Worm (Caenorhabditis elegans) whole organism, late embryonic: ENCODE results near the gene F57G8.7.

Experiments
- C08G9.2 ChIP-seq: sonication (generic microtip); optimal IDR thresholded peaks from 2 replicates; lab custom pipeline; 2016; ENCODE audit warnings: mild to moderate bottlenecking, missing genetic modification characterization, moderate library complexity, missing compliant biosample characterization
- C38D4.7 ChIP-seq: fragments of 200-800 bp; sonication (Bioruptor generic); optimal IDR thresholded peaks from 2 replicates; lab custom pipeline; 2018; ENCODE audit warnings: mild to moderate bottlenecking, missing genetic modification characterization, moderate library complexity, missing compliant biosample characterization
- K02D7.2 ChIP-seq: sonication (generic microtip); optimal IDR thresholded peaks from 2 replicates; lab custom pipeline; 2017; ENCODE audit warnings: mild to moderate bottlenecking, missing genetic modification characterization, missing compliant biosample characterization
- K09A11.1 ChIP-seq: sonication (generic microtip); optimal IDR thresholded peaks from 2 replicates; lab custom pipeline; 2017; ENCODE audit warnings: antibody characterized with exemption, mild to moderate bottlenecking, missing genetic modification characterization, missing compliant biosample characterization; ENCODE audit not compliant: insufficient read depth
- T23F11.4 ChIP-seq: fragments of 200-800 bp; sonication (Bioruptor generic); optimal IDR thresholded peaks from 2 replicates; lab custom pipeline; 2018; ENCODE audit warnings: mild to moderate bottlenecking, missing genetic modification characterization, missing compliant biosample characterization
- Y22D7AL.16 ChIP-seq: sonication (generic microtip); optimal IDR thresholded peaks from 2 replicates; lab custom pipeline; 2016; ENCODE audit warnings: missing genetic modification characterization, missing compliant biosample characterization
- ahr-1 ChIP-seq: sonication (generic microtip); optimal IDR thresholded peaks from 2 replicates; lab custom pipeline; 2016; ENCODE audit warnings: missing genetic modification characterization, missing compliant biosample characterization
- ama-1 ChIP-seq: fragments of 150-350 bp; optimal IDR thresholded peaks from 2 replicates; lab custom pipeline; 2014
- ceh-14 ChIP-seq: sonication (generic microtip); optimal IDR thresholded peaks from 2 replicates; lab custom pipeline; 2016; ENCODE audit warnings: missing genotype, missing genetic modification characterization, missing compliant biosample characterization
- ceh-18 ChIP-seq: sonication (generic microtip); optimal IDR thresholded peaks from 2 replicates; lab custom pipeline; 2016; ENCODE audit warnings: missing genetic modification characterization, missing compliant biosample characterization
- ceh-19 ChIP-seq: fragments of 200-800 bp; sonication (Bioruptor generic); optimal IDR thresholded peaks from 2 replicates; lab custom pipeline; 2018; ENCODE audit warnings: mild to moderate bottlenecking, missing genetic modification characterization, missing compliant biosample characterization
- ceh-2 ChIP-seq: sonication (generic microtip); optimal IDR thresholded peaks from 2 replicates; lab custom pipeline; 2016; ENCODE audit warnings: missing genotype, missing genetic modification characterization, missing compliant biosample characterization
- ceh-22 ChIP-seq: sonication (generic microtip); optimal IDR thresholded peaks from 2 replicates; lab custom pipeline; 2017; ENCODE audit warnings: missing biosample characterization, missing genetic modification characterization
- ceh-30 ChIP-seq: fragments of 150-350 bp; optimal IDR thresholded peaks from 2 replicates; lab custom pipeline; 2014; ENCODE audit warnings: missing biosample characterization, missing genetic modification characterization
- ceh-31 ChIP-seq: sonication (generic microtip); optimal IDR thresholded peaks from 2 replicates; lab custom pipeline; 2016; ENCODE audit warnings: missing genetic modification characterization, missing compliant biosample characterization
- ceh-34 ChIP-seq: sonication (generic microtip); optimal IDR thresholded peaks from 2 replicates; lab custom pipeline; 2016; ENCODE audit warnings: mild to moderate bottlenecking, missing genetic modification characterization, missing compliant biosample characterization
- ceh-48 ChIP-seq: sonication (generic microtip); optimal IDR thresholded peaks from 2 replicates; lab custom pipeline; 2016; ENCODE audit warnings: missing genetic modification characterization, inconsistent platforms, missing compliant biosample characterization
- ceh-6 ChIP-seq: fragments of 200-800 bp; sonication (Bioruptor generic); optimal IDR thresholded peaks from 2 replicates; lab custom pipeline; 2018; ENCODE audit warnings: mild to moderate bottlenecking, missing genetic modification characterization, missing compliant biosample characterization
- ceh-9 ChIP-seq: sonication (generic microtip); optimal IDR thresholded peaks from 2 replicates; lab custom pipeline; 2016; ENCODE audit warnings: mild to moderate bottlenecking, missing genetic modification characterization, inconsistent platforms, missing compliant biosample characterization
- che-1 ChIP-seq: sonication (generic microtip); optimal IDR thresholded peaks from 2 replicates; lab custom pipeline; 2016; ENCODE audit warnings: mild to moderate bottlenecking, missing genetic modification characterization, missing compliant biosample characterization
- dmd-4 ChIP-seq: sonication (generic microtip); optimal IDR thresholded peaks from 2 replicates; lab custom pipeline; 2016; ENCODE audit warnings: borderline replicate concordance, missing genetic modification characterization, missing compliant biosample characterization
- dve-1 ChIP-seq: sonication (generic microtip); optimal IDR thresholded peaks from 2 replicates; lab custom pipeline; 2017; ENCODE audit warnings: antibody characterized with exemption, mild to moderate bottlenecking, missing genetic modification characterization, missing compliant biosample characterization
- elt-4 ChIP-seq: sonication (generic microtip); optimal IDR thresholded peaks from 2 replicates; lab custom pipeline; 2016; ENCODE audit warnings: missing genetic modification characterization, missing compliant biosample characterization
- ets-4 ChIP-seq: sonication (generic microtip); optimal IDR thresholded peaks from 2 replicates; lab custom pipeline; 2016; ENCODE audit warnings: missing genetic modification characterization, missing compliant biosample characterization
- fax-1 ChIP-seq: sonication (generic microtip); optimal IDR thresholded peaks from 2 replicates; lab custom pipeline; 2016; ENCODE audit warnings: missing genotype, missing genetic modification characterization, missing compliant biosample characterization
- fkh-6 ChIP-seq: sonication (generic microtip); optimal IDR thresholded peaks from 2 replicates; lab custom pipeline; 2016; ENCODE audit warnings: missing genetic modification characterization, missing compliant biosample characterization
- gmeb-2 ChIP-seq: sonication (generic microtip); optimal IDR thresholded peaks from 2 replicates; lab custom pipeline; 2016; ENCODE audit warnings: missing genetic modification characterization, inconsistent platforms, missing compliant biosample characterization
- hlh-13 ChIP-seq: fragments of 200-800 bp; sonication (Bioruptor generic); optimal IDR thresholded peaks from 2 replicates; lab custom pipeline; 2018; ENCODE audit warnings: mild to moderate bottlenecking, missing genetic modification characterization, missing compliant biosample characterization
- hlh-15 ChIP-seq: sonication (generic microtip); optimal IDR thresholded peaks from 2 replicates; lab custom pipeline; 2016; ENCODE audit warnings: missing genetic modification characterization, missing compliant biosample characterization
- hlh-6 ChIP-seq: sonication (generic microtip); optimal IDR thresholded peaks from 2 replicates; lab custom pipeline; 2016; ENCODE audit warnings: missing genotype, missing genetic modification characterization, missing compliant biosample characterization
- hlh-8 ChIP-seq: sonication (generic microtip); optimal IDR thresholded peaks from 2 replicates; lab custom pipeline; 2016; ENCODE audit warnings: missing genotype, missing genetic modification characterization, missing compliant biosample characterization
- lim-6 ChIP-seq: sonication (generic microtip); optimal IDR thresholded peaks from 2 replicates; lab custom pipeline; 2016; ENCODE audit warnings: missing genetic modification characterization, missing compliant biosample characterization
- madf-2 ChIP-seq: sonication (generic microtip); optimal IDR thresholded peaks from 2 replicates; lab custom pipeline; 2017; ENCODE audit warnings: missing genetic modification characterization, missing compliant biosample characterization
- mec-3 ChIP-seq: sonication (generic microtip); optimal IDR thresholded peaks from 2 replicates; lab custom pipeline; 2016; ENCODE audit warnings: borderline replicate concordance, missing genetic modification characterization, missing compliant biosample characterization
- nfya-1 ChIP-seq: sonication (generic microtip); optimal IDR thresholded peaks from 2 replicates; lab custom pipeline; 2017; ENCODE audit warnings: missing genetic modification characterization, mild to moderate bottlenecking, missing compliant biosample characterization, antibody characterized with exemption, moderate library complexity
- nhr-11 ChIP-seq: fragments of 150-350 bp; optimal IDR thresholded peaks from 2 replicates; lab custom pipeline; 2014; ENCODE audit warnings: missing biosample characterization, missing genetic modification characterization
- nhr-232 ChIP-seq: sonication (generic microtip); optimal IDR thresholded peaks from 2 replicates; lab custom pipeline; 2016; ENCODE audit warnings: missing genetic modification characterization, missing compliant biosample characterization
- npax-4 ChIP-seq: sonication (generic microtip); optimal IDR thresholded peaks from 2 replicates; lab custom pipeline; 2016; ENCODE audit warnings: missing genetic modification characterization, missing compliant biosample characterization
- odd-2 ChIP-seq: sonication (generic microtip); optimal IDR thresholded peaks from 2 replicates; lab custom pipeline; 2017; ENCODE audit warnings: antibody characterized with exemption, mild to moderate bottlenecking, missing genetic modification characterization, missing compliant biosample characterization
- pag-3 ChIP-seq: sonication (generic microtip); optimal IDR thresholded peaks from 2 replicates; lab custom pipeline; 2016; ENCODE audit warnings: missing compliant biosample characterization, missing genetic modification characterization, borderline replicate concordance
- pha-2 ChIP-seq: sonication (generic microtip); optimal IDR thresholded peaks from 2 replicates; lab custom pipeline; 2017; ENCODE audit warnings: mild to moderate bottlenecking, missing genetic modification characterization, missing compliant biosample characterization
- pha-4 ChIP-seq: fragments of 150-350 bp; optimal IDR thresholded peaks from 2 replicates; lab custom pipeline; 2018; ENCODE audit warnings: missing biosample characterization, missing genetic modification reagents, missing genetic modification characterization
- pqm-1 ChIP-seq: sonication (generic microtip); optimal IDR thresholded peaks from 2 replicates; lab custom pipeline; 2016; ENCODE audit warnings: missing genetic modification characterization, missing compliant biosample characterization
- pros-1 ChIP-seq: fragments of 150-350 bp; optimal IDR thresholded peaks from 2 replicates; lab custom pipeline; 2014; ENCODE audit warnings: missing biosample characterization, missing genetic modification reagents, missing genetic modification characterization
- ref-2 ChIP-seq: sonication (generic microtip); optimal IDR thresholded peaks from 2 replicates; lab custom pipeline; 2016; ENCODE audit warnings: missing genetic modification characterization, missing compliant biosample characterization
- rnt-1 ChIP-seq: sonication (generic microtip); optimal IDR thresholded peaks from 2 replicates; lab custom pipeline; 2016; ENCODE audit warnings: missing genetic modification characterization, missing compliant biosample characterization
- sox-2 ChIP-seq: fragments of 200-800 bp; sonication (Bioruptor generic); IDR thresholded peaks from 2 replicates; pipeline ENCODE4 v1.3.6; 2022; ENCODE audit warnings: missing genetic modification reagents, missing genetic modification characterization, missing compliant biosample characterization
- sox-4 ChIP-seq: sonication (generic microtip); optimal IDR thresholded peaks from 2 replicates; lab custom pipeline; 2017; ENCODE audit warnings: mild to moderate bottlenecking, missing genetic modification characterization, inconsistent platforms, missing compliant biosample characterization
- syd-9 ChIP-seq: sonication (generic microtip); optimal IDR thresholded peaks from 2 replicates; lab custom pipeline; 2016; ENCODE audit warnings: mild to moderate bottlenecking, missing genetic modification characterization, moderate library complexity, missing compliant biosample characterization
- tbx-2 ChIP-seq: sonication (generic microtip); optimal IDR thresholded peaks from 2 replicates; lab custom pipeline; 2016; ENCODE audit warnings: missing genetic modification characterization, missing compliant biosample characterization
- unc-42 ChIP-seq: sonication (generic microtip); optimal IDR thresholded peaks from 2 replicates; lab custom pipeline; 2016; ENCODE audit warnings: missing genotype, missing genetic modification characterization, missing compliant biosample characterization
- unc-55 ChIP-seq: sonication (generic microtip); optimal IDR thresholded peaks from 2 replicates; lab custom pipeline; 2017; ENCODE audit warnings: missing biosample characterization, missing genetic modification reagents, missing genetic modification characterization
- unc-86 ChIP-seq: sonication (generic microtip); optimal IDR thresholded peaks from 2 replicates; lab custom pipeline; 2016; ENCODE audit warnings: missing genetic modification characterization, missing compliant biosample characterization
- zip-5 ChIP-seq: sonication (generic microtip); optimal IDR thresholded peaks from 2 replicates; lab custom pipeline; 2016; ENCODE audit warnings: missing genetic modification characterization, missing compliant biosample characterization

The F57G8.7 gene

DNA sequence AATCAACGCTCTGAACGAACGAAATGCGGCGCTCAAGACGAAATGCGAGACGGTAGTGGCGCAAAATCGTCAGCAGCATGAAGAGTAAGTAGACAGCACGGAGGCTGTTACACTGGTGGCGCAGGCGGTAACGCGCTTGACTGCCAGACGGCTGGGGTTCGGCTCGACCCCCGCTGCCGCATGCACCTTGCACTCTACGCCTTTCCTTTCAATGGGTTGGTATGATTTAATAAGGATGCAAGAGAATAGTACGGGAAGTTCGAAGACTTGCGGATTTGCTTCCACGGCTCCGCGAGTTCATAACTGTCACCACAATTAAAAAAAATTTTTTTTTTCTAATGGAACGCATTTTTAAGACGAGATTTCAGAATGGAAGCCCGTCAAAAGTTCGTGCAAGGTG is 41.1 kb downstream of the F57G8.7 start:
- TF ChIP-seq K09A11.1 (tag; lab: Kevin White, UChicago) (no peak), pqm-1 (tag; lab: Kevin White, UChicago) (peak; percentile 45), dve-1 (tag; lab: Kevin White, UChicago) (peak; percentile 48), ceh-2 (tag; lab: Kevin White, UChicago) (peak; percentile 26), ceh-9 (tag; lab: Kevin White, UChicago) (peak; percentile 12), pag-3 (tag; lab: Kevin White, UChicago) (peak; percentile 21), hlh-6 (tag; lab: Kevin White, UChicago) (peak; percentile 73), elt-4 (tag; lab: Kevin White, UChicago) (peak; percentile 81), nfya-1 (tag; lab: Kevin White, UChicago) (peak; percentile 25), nhr-11 (tag; lab: Kevin White, UChicago) (no peak), C08G9.2 (tag; lab: Kevin White, UChicago) (peak; percentile 58), odd-2 (tag; lab: Kevin White, UChicago) (no peak), fax-1 (tag; lab: Kevin White, UChicago) (peak; percentile 60), ceh-18 (tag; lab: Kevin White, UChicago) (peak; percentile 71), ahr-1 (tag; lab: Kevin White, UChicago) (no peak), pros-1 (tag; lab: Kevin White, UChicago) (peak; percentile 72), tbx-2 (tag; lab: Kevin White, UChicago) (peak; percentile 71), ceh-22 (tag; lab: Kevin White, UChicago) (no peak), unc-55 (no peak), ceh-48 (tag; lab: Kevin White, UChicago) (no peak), fkh-6 (tag; lab: Kevin White, UChicago) (peak; percentile 48), sox-2 (GFP tag; lab: Robert Waterston, UW) (peak; percentile 6; the same call in 1 of the 2 replicates), ceh-19 (peak; percentile 73), hlh-8 (tag; lab: Kevin White, UChicago) (peak; percentile 44), hlh-15 (tag; lab: Kevin White, UChicago) (peak; percentile 34), C38D4.7 (GFP tag; lab: Kevin White, UChicago) (peak; percentile 34), ceh-14 (tag; lab: Kevin White, UChicago) (peak; percentile 29), ama-1 (lab: Kevin White, UChicago) (no peak), unc-86 (tag; lab: Kevin White, UChicago) (peak; percentile 45), ref-2 (peak; percentile 46), dmd-4 (tag; lab: Kevin White, UChicago) (no peak), ceh-30 (no peak), hlh-13 (GFP tag; lab: Kevin White, UChicago) (peak; percentile 11), T23F11.4 (no peak), unc-42 (tag; lab: Kevin White, UChicago) (peak; percentile 41), Y22D7AL.16 (peak; percentile 52), ceh-6 (GFP tag; lab: Kevin White, UChicago) (peak; percentile 71), K02D7.2 (tag; lab: Kevin White, UChicago) (peak; percentile 35), rnt-1 (tag; lab: Kevin White, UChicago) (peak; percentile 61), npax-4 (tag; lab: Kevin White, UChicago) (peak; percentile 38), che-1 (tag; lab: Kevin White, UChicago) (peak; percentile 64), gmeb-2 (peak; percentile 69), pha-2 (peak; percentile 78), mec-3 (tag; lab: Kevin White, UChicago) (no peak), madf-2 (tag; lab: Kevin White, UChicago) (peak; percentile 54), syd-9 (tag; lab: Kevin White, UChicago) (peak; percentile 48), ceh-31 (tag; lab: Kevin White, UChicago) (peak; percentile 47), ceh-34 (peak; percentile 69), zip-5 (tag; lab: Kevin White, UChicago) (peak; percentile 38), sox-4 (peak; percentile 47), pha-4 (tag; lab: Kevin White, UChicago) (no peak), lim-6 (tag; lab: Kevin White, UChicago) (no peak), ets-4 (no peak), nhr-232 (peak; percentile 70)
